Fruit fly (Drosophila melanogaster): ENCODE data around the gene CG5087.

DNA sequence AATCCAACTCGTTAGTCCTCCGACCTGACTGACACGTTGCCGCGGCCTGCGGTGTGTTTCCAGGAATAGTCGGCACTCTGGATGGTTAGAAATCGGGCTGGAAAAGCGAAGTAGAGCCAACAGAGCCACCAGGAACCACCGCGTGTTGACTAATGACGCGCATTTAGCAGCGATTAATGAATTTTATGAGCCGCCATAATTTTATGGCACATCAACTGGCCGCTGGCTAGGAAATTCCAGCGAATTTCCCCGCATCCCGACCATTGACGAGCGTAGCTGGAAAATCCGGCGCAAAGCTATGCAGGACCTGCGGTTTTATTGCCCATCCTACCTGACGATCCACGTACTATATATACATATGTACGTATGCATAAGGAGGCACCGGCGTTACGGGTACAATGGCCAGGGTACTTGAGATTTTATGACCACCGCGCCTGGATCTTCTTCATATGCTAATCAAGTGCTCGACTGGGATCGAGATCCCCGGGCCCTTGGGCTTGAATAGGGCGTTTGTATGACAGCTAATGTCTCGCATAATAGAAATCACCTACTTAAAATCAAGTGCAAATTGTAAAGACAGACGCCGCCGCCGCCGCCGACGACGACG, 31.3 kb downstream of the CG5087 start:
- TF ChIP-seq Sp1 (GFP tag; optimal IDR thresholded peaks at IDR 0.05) (no peak), sage (GFP tag; optimal IDR thresholded peaks at IDR 0.05) (no peak), jim (GFP tag; optimal IDR thresholded peaks at IDR 0.05) (no peak), Abd-B (GFP tag; optimal IDR thresholded peaks at IDR 0.05) (no peak), foxo (GFP tag; optimal IDR thresholded peaks at IDR 0.05) (no peak), fru (GFP tag; optimal IDR thresholded peaks at IDR 0.05) (no peak), tai (GFP tag; optimal IDR thresholded peaks at IDR 0.05) (no peak), Myc (optimal IDR thresholded peaks at IDR 0.05) (no peak), CG9705 (GFP tag; optimal IDR thresholded peaks at IDR 0.05) (no peak), Hr78 (GFP tag; optimal IDR thresholded peaks at IDR 0.05) (no peak), woc (GFP tag; optimal IDR thresholded peaks at IDR 0.05) (no peak), Hr83 (GFP tag; optimal IDR thresholded peaks at IDR 0.05; ENCODE audit: poor library complexity, severe bottlenecking) (no peak), ey (GFP tag; optimal IDR thresholded peaks at IDR 0.05) (no peak)

All from whole organism, wandering third instar larva.